Fruit fly (Drosophila melanogaster): ENCODE measurements around the gene CG34164.
A peak's percentile ranks its signal among the peaks of the same experiment; 100 is the strongest.

The CG34164 gene

DNA sequence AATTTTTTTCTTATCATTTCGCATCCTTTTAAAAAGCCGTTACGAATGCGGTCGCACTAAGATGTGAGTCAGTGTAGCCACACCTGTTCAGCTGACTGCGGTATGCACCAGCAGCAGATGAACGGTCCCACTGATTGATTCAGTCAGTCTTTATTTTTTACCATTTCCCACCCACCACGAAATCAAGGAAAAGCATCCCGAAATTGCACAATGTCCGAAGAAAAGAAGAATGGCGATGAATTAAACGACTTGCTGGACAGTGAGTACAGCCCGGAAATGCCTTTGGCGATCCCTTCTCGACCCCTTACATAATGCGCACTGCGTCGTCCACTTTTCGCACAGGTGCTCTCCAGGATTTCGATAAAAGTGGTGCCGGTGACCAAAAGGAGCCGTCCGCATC lies 37.5 kb downstream of the CG34164 start (continued):
- TF ChIP-seq cad (GFP tag; optimal IDR thresholded peaks at IDR 0.05) = no peak
- no peak for TF ChIP-seq fru (optimal IDR thresholded peaks at IDR 0.05)
- TF ChIP-seq CG6175 (GFP tag; IDR thresholded peaks at IDR 0.05) = no peak
- TF ChIP-seq CG12391 (tag; optimal IDR thresholded peaks at IDR 0.05) = peak; percentile 12
- TF ChIP-seq CG16863 (GFP tag; optimal IDR thresholded peaks at IDR 0.05) = no peak
- TF ChIP-seq chn (GFP tag; optimal IDR thresholded peaks at IDR 0.05) = peak; percentile 44
- no peak for TF ChIP-seq corto (GFP tag; optimal IDR thresholded peaks at IDR 0.05)
- peak; percentile 48 for TF ChIP-seq CG2712 (tag; optimal IDR thresholded peaks at IDR 0.05)
- no peak for TF ChIP-seq lola (GFP tag; optimal IDR thresholded peaks at IDR 0.05)
- TF ChIP-seq BEAF-32 (GFP tag; optimal IDR thresholded peaks at IDR 0.05) = peak; percentile 38
- TF ChIP-seq ro (GFP tag; IDR thresholded peaks at IDR 0.05) = no peak
- peak; percentile 46; the same call in 1 of the 2 replicates for TF ChIP-seq CG13287 (GFP tag; IDR thresholded peaks at IDR 0.05; ENCODE audit: partially characterized antibody)
- no peak for TF ChIP-seq sim (GFP tag; IDR thresholded peaks at IDR 0.05)
- TF ChIP-seq Kr (GFP tag; optimal IDR thresholded peaks at IDR 0.05) = no peak
- no peak for TF ChIP-seq CG8944 (GFP tag; optimal IDR thresholded peaks at IDR 0.05)
- TF ChIP-seq Dref (GFP tag; IDR thresholded peaks at IDR 0.05) = peak; percentile 43
- no peak for TF ChIP-seq HLH3B (GFP tag; IDR thresholded peaks at IDR 0.05)
- peak; percentile 70 for TF ChIP-seq ftz-f1 (GFP tag; optimal IDR thresholded peaks at IDR 0.05)
- no peak for TF ChIP-seq Mad (GFP tag; optimal IDR thresholded peaks at IDR 0.05)
- peak; percentile 87 for TF ChIP-seq CG4617 (GFP tag; optimal IDR thresholded peaks at IDR 0.05; ENCODE audit: borderline replicate concordance)
- TF ChIP-seq Nf-YB (GFP tag; optimal IDR thresholded peaks at IDR 0.05) = peak; percentile 14
- TF ChIP-seq Opbp (GFP tag; IDR thresholded peaks at IDR 0.05; ENCODE audit: partially characterized antibody) = no peak
- no peak for TF ChIP-seq CG1233 (GFP tag; optimal IDR thresholded peaks at IDR 0.05)
- peak; percentile 24 for TF ChIP-seq Jarid2 (GFP tag; optimal IDR thresholded peaks at IDR 0.05)
- TF ChIP-seq Atf6 (GFP tag; IDR thresholded peaks at IDR 0.05) = no peak
- peak; percentile 24 for TF ChIP-seq Sry-δ (GFP tag; optimal IDR thresholded peaks at IDR 0.05)
- peak; percentile 92 for TF ChIP-seq pzg (GFP tag; optimal IDR thresholded peaks at IDR 0.05)
- no peak for TF ChIP-seq abd-A (tag; optimal IDR thresholded peaks at IDR 0.05)
- TF ChIP-seq HLHmδ (GFP tag; optimal IDR thresholded peaks at IDR 0.05) = no peak
- TF ChIP-seq Bgb (GFP tag; IDR thresholded peaks at IDR 0.05; ENCODE audit: partially characterized antibody) = peak; percentile 56
- TF ChIP-seq Rfx (GFP tag; IDR thresholded peaks at IDR 0.05) = peak; percentile 15; the same call in 1 of the 2 replicates
- TF ChIP-seq Scr (GFP tag; IDR thresholded peaks at IDR 0.05; ENCODE audit: partially characterized antibody) = peak; percentile 37
- no peak for TF ChIP-seq CG3407 (GFP tag; optimal IDR thresholded peaks at IDR 0.05)
- TF ChIP-seq ci (GFP tag; IDR thresholded peaks at IDR 0.05) = peak; percentile 43; the same call in 1 of the 3 replicates
- peak; percentile 85 for TF ChIP-seq CG15514 (GFP tag; optimal IDR thresholded peaks at IDR 0.05)
- no peak for TF ChIP-seq hkb (optimal IDR thresholded peaks at IDR 0.05)
- TF ChIP-seq hkb (GFP tag; IDR thresholded peaks at IDR 0.05) = 0 out of 2 replicates have a peak, but pooled peaks have one; percentile 9
- peak; percentile 64 for TF ChIP-seq Lhr (GFP tag; optimal IDR thresholded peaks at IDR 0.05)
- peak; percentile 53 for TF ChIP-seq Med (GFP tag)
- TF ChIP-seq Ada2b (GFP tag; IDR thresholded peaks at IDR 0.05) = no peak
- TF ChIP-seq tll (GFP tag; optimal IDR thresholded peaks at IDR 0.05) = peak in 1 of 2 experiments; percentile 72
- no peak for TF ChIP-seq CG11085 (GFP tag; IDR thresholded peaks at IDR 0.05)
- no peak for TF ChIP-seq CG13424 (tag; optimal IDR thresholded peaks at IDR 0.05)
- peak; percentile 7 for TF ChIP-seq zen (tag; optimal IDR thresholded peaks at IDR 0.05)
- TF ChIP-seq kah (GFP tag; optimal IDR thresholded peaks at IDR 0.05) = peak; percentile 0
- TF ChIP-seq ssp (GFP tag; IDR thresholded peaks at IDR 0.05) = peak; percentile 43
- no peak for TF ChIP-seq Chrac-16 (GFP tag; optimal IDR thresholded peaks at IDR 0.05)
- TF ChIP-seq Ets97D (GFP tag; optimal IDR thresholded peaks at IDR 0.05) = peak; percentile 84
- peak; percentile 100 for TF ChIP-seq CG14710 (tag; optimal IDR thresholded peaks at IDR 0.05)
- peak; percentile 11; the same call in 1 of the 2 replicates for TF ChIP-seq amos (GFP tag; IDR thresholded peaks at IDR 0.05; ENCODE audit: partially characterized antibody)
